Fruit fly (Drosophila melanogaster): Measurements from ENCODE around the gene CG5151.

Gene CG5151

dm6 chr3L:16161847-16162556, 2.5 kb downstream of the CG5151 start:
- TF ChIP-seq CG9797 (GFP tag; optimal IDR thresholded peaks at IDR 0.05) (no peak), Abd-B (GFP tag; optimal IDR thresholded peaks at IDR 0.05) (no peak), CG2202 (tag; optimal IDR thresholded peaks at IDR 0.05) (peak; percentile 6), CG11093 (GFP tag; IDR thresholded peaks at IDR 0.05) (no peak), pros (GFP tag; optimal IDR thresholded peaks at IDR 0.05) (no peak), Ravus (GFP tag; IDR thresholded peaks at IDR 0.05) (no peak), Lim3 (GFP tag; IDR thresholded peaks at IDR 0.05) (no peak), Atf6 (GFP tag; IDR thresholded peaks at IDR 0.05) (peak; percentile 72), CG18011 (GFP tag; optimal IDR thresholded peaks at IDR 0.05) (peak; percentile 58), Camta (GFP tag; optimal IDR thresholded peaks at IDR 0.05) (peak; percentile 59), CG16815 (GFP tag; optimal IDR thresholded peaks at IDR 0.05) (peak; percentile 46), CG10565 (GFP tag; optimal IDR thresholded peaks at IDR 0.05) (no peak), Xrp1 (GFP tag; IDR thresholded peaks at IDR 0.05) (no peak; the same call in 1 of the 2 replicates), toy (GFP tag; IDR thresholded peaks at IDR 0.05) (no peak), zf30C (GFP tag; optimal IDR thresholded peaks at IDR 0.05) (no peak), CG6683 (GFP tag; optimal IDR thresholded peaks at IDR 0.05) (peak; percentile 52), lilli (GFP tag; optimal IDR thresholded peaks at IDR 0.05) (peak; percentile 83), Lhr (GFP tag; optimal IDR thresholded peaks at IDR 0.05) (peak; percentile 6), CG13123 (GFP tag; optimal IDR thresholded peaks at IDR 0.05) (no peak), CG34422 (GFP tag; IDR thresholded peaks at IDR 0.05) (peak; percentile 27; the same call in 2 of the 3 replicates), MTF-1 (GFP tag; optimal IDR thresholded peaks at IDR 0.05; ENCODE audit: borderline replicate concordance) (peak; percentile 41), CG17612 (GFP tag; IDR thresholded peaks at IDR 0.05) (peak; percentile 16; the same call in 1 of the 2 replicates), CG2129 (GFP tag; IDR thresholded peaks at IDR 0.05; ENCODE audit: partially characterized antibody) (no peak), esg (GFP tag; conservative IDR thresholded peaks at IDR 0.05) (peak; percentile 59), tx (GFP tag; optimal IDR thresholded peaks at IDR 0.05) (peak; percentile 40), ci (GFP tag; IDR thresholded peaks at IDR 0.05) (peak; percentile 58; the same call in 1 of the 3 replicates), CG1647 (GFP tag; optimal IDR thresholded peaks at IDR 0.05) (peak; percentile 33), CG12299 (tag; optimal IDR thresholded peaks at IDR 0.05) (peak; percentile 53), CG13287 (GFP tag; IDR thresholded peaks at IDR 0.05; ENCODE audit: partially characterized antibody) (peak; percentile 20; the same call in 1 of the 2 replicates), her (GFP tag; optimal IDR thresholded peaks at IDR 0.05) (peak; percentile 71), CG10267 (tag; optimal IDR thresholded peaks at IDR 0.05) (peak; percentile 54), amos (GFP tag; IDR thresholded peaks at IDR 0.05; ENCODE audit: partially characterized antibody) (no peak), CG10431 (GFP tag; optimal IDR thresholded peaks at IDR 0.05) (peak; percentile 42), CG4854 (GFP tag; optimal IDR thresholded peaks at IDR 0.05) (peak; percentile 37), gsb-n (tag; optimal IDR thresholded peaks at IDR 0.05) (peak; percentile 27), pum (GFP tag; optimal IDR thresholded peaks at IDR 0.05) (peak; percentile 32), CG7928 (GFP tag; optimal IDR thresholded peaks at IDR 0.05) (peak; percentile 14), NfI (GFP tag; optimal IDR thresholded peaks at IDR 0.05) (peak; percentile 69), CG4328 (GFP tag; optimal IDR thresholded peaks at IDR 0.05) (peak; percentile 43), CG2875 (GFP tag; optimal IDR thresholded peaks at IDR 0.05) (peak; percentile 27), dysf (GFP tag; IDR thresholded peaks at IDR 0.05) (peak; percentile 83), Bdp1 (GFP tag; optimal IDR thresholded peaks at IDR 0.05) (peak; percentile 34), slp2 (GFP tag; optimal IDR thresholded peaks at IDR 0.05) (peak; percentile 59), gem (tag; optimal IDR thresholded peaks at IDR 0.05) (peak; percentile 83), Six4 (GFP tag; optimal IDR thresholded peaks at IDR 0.05) (peak; percentile 37), CG10209 (GFP tag; optimal IDR thresholded peaks at IDR 0.05) (peak; percentile 82), CG3995 (GFP tag; optimal IDR thresholded peaks at IDR 0.05) (peak; percentile 40), jing (GFP tag; optimal IDR thresholded peaks at IDR 0.05) (peak; percentile 16), CG6654 (GFP tag; optimal IDR thresholded peaks at IDR 0.05) (no peak)
